Fruit fly (Drosophila melanogaster): Measurements from ENCODE around the gene CG12071.

The CG12071 gene

dm6 chr3R:30918872-30919271 lies 38.0 kb upstream of the CG12071 start (continued):
- TF ChIP-seq ham (GFP tag; IDR thresholded peaks at IDR 0.05) (no peak), ttk (GFP tag; IDR thresholded peaks at IDR 0.05) (no peak), CG1647 (GFP tag; optimal IDR thresholded peaks at IDR 0.05) (no peak), CG7271 (tag; optimal IDR thresholded peaks at IDR 0.05) (peak; percentile 42), CG12299 (tag; optimal IDR thresholded peaks at IDR 0.05) (no peak), CG7372 (GFP tag; IDR thresholded peaks at IDR 0.05) (no peak), HLH54F (GFP tag; optimal IDR thresholded peaks at IDR 0.05) (no peak), MBD-R2 (GFP tag; IDR thresholded peaks at IDR 0.05) (no peak), CG30403 (GFP tag; optimal IDR thresholded peaks at IDR 0.05) (no peak), CG10979 (tag; optimal IDR thresholded peaks at IDR 0.05) (no peak), B-H2 (GFP tag; optimal IDR thresholded peaks at IDR 0.05) (no peak), CG15601 (tag; optimal IDR thresholded peaks at IDR 0.05) (peak; percentile 56), otp (GFP tag; IDR thresholded peaks at IDR 0.05) (no peak), CG15696 (tag; optimal IDR thresholded peaks at IDR 0.05) (peak; percentile 88), CG6813 (GFP tag; optimal IDR thresholded peaks at IDR 0.05) (peak; percentile 45), CG2129 (GFP tag; IDR thresholded peaks at IDR 0.05; ENCODE audit: partially characterized antibody) (no peak)

- TF ChIP-seq CG3726 (GFP tag; IDR thresholded peaks at IDR 0.05) (0 out of 3 replicates have a peak, but pooled peaks have one; percentile 22), eyg (GFP tag; optimal IDR thresholded peaks at IDR 0.05) (no peak), cato (GFP tag; optimal IDR thresholded peaks at IDR 0.05; ENCODE audit: borderline replicate concordance) (no peak), ap (GFP tag; IDR thresholded peaks at IDR 0.05) (no peak), Sin3A (optimal IDR thresholded peaks at IDR 0.05) (no peak), sug (tag; optimal IDR thresholded peaks at IDR 0.05) (no peak), en (GFP tag; optimal IDR thresholded peaks at IDR 0.05) (no peak), ems (GFP tag; optimal IDR thresholded peaks at IDR 0.05) (no peak), disco-r (GFP tag; optimal IDR thresholded peaks at IDR 0.05) (no peak), CG4404 (GFP tag; IDR thresholded peaks at IDR 0.05) (0 out of 2 replicates have a peak, but pooled peaks have one; percentile 10), CG1603 (tag; optimal IDR thresholded peaks at IDR 0.05) (no peak), CG10565 (GFP tag; optimal IDR thresholded peaks at IDR 0.05) (no peak), dmrt99B (tag; optimal IDR thresholded peaks at IDR 0.05) (no peak), CG3847 (GFP tag; IDR thresholded peaks at IDR 0.05) (0 out of 2 replicates have a peak, but pooled peaks have one; percentile 4), Lpt (GFP tag; optimal IDR thresholded peaks at IDR 0.05) (no peak), CHES-1-like (GFP tag; optimal IDR thresholded peaks at IDR 0.05) (no peak), CG12155 (GFP tag; optimal IDR thresholded peaks at IDR 0.05) (no peak), CG13424 (tag; optimal IDR thresholded peaks at IDR 0.05) (no peak), Hr39 (optimal IDR thresholded peaks at IDR 0.05) (peak; percentile 55)
Observed at dm6 chr3R:30916024-30916423, 35.2 kb upstream of the CG12071 start.

dm6 chr3R:30915235-30915634 lies 34.4 kb upstream of the CG12071 start:
- TF ChIP-seq Ada2b (GFP tag; IDR thresholded peaks at IDR 0.05) (no peak), CG3281 (GFP tag; optimal IDR thresholded peaks at IDR 0.05) (peak; percentile 26), Dip3 (GFP tag; optimal IDR thresholded peaks at IDR 0.05) (no peak), E2f1 (GFP tag; IDR thresholded peaks at IDR 0.05) (no peak), bowl (GFP tag; IDR thresholded peaks at IDR 0.05) (no peak), CG8290 (GFP tag; optimal IDR thresholded peaks at IDR 0.05) (no peak), CG8290 (tag; optimal IDR thresholded peaks at IDR 0.05) (peak in 1 of 2 experiments; percentile 27), CG8089 (GFP tag; optimal IDR thresholded peaks at IDR 0.05) (no peak), Asciz (GFP tag; optimal IDR thresholded peaks at IDR 0.05) (no peak), Bdp1 (GFP tag; optimal IDR thresholded peaks at IDR 0.05) (no peak), corto (GFP tag; optimal IDR thresholded peaks at IDR 0.05) (no peak), slp2 (GFP tag; optimal IDR thresholded peaks at IDR 0.05) (no peak), hb (GFP tag; IDR thresholded peaks at IDR 0.05; ENCODE audit: partially characterized antibody) (no peak), CG12071 (GFP tag; optimal IDR thresholded peaks at IDR 0.05) (peak; percentile 2), CoRest (tag; optimal IDR thresholded peaks at IDR 0.05) (no peak), CG15011 (GFP tag; optimal IDR thresholded peaks at IDR 0.05) (no peak), PHDP (tag; optimal IDR thresholded peaks at IDR 0.05) (peak; percentile 12), ci (GFP tag; IDR thresholded peaks at IDR 0.05) (0 out of 3 replicates have a peak, but pooled peaks have one; percentile 23)
